Worm (Caenorhabditis elegans): ENCODE results near the gene cbp-3.
A peak's percentile ranks its signal among the peaks of the same experiment; 100 is the strongest.

The cbp-3 gene

DNA sequence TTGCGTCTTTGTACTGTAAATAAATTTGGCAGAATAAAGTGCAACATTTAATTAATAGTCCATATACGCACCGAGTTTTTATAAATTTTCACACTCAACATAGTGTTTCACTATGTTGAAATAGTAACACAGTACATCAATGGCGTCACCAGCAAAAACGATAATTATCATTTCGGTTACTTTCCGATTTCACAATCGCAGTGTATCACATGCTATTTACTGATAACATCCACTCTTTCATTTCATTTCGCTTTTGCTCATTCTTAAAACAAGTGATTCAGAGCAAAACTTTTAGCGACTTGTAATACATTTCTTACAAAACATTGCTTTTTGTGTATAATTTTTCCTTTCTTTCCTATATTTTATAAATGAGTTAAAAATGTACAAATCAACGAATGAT is at the start of gene cbp-3:
Gene cbp-3 (plus strand): TSS at position 272 of the 400 bp plus-strand sequence.
- TF ChIP-seq tbx-11 (GFP tag; IDR thresholded peaks at IDR 0.05) (no peak), hnd-1 (tag; optimal IDR thresholded peaks at IDR 0.05) (no peak), F13C5.2 (tag; optimal IDR thresholded peaks at IDR 0.05) (no peak), sea-1 (GFP tag; conservative IDR thresholded peaks at IDR 0.05) (no peak), hmbx-1 (tag; optimal IDR thresholded peaks at IDR 0.05) (no peak), ets-7 (tag; optimal IDR thresholded peaks at IDR 0.05) (no peak), ama-1 (optimal IDR thresholded peaks at IDR 0.05) (no peak), pes-1 (GFP tag; IDR thresholded peaks at IDR 0.05) (no peak), scrt-1 (GFP tag; IDR thresholded peaks at IDR 0.05) (no peak)

DNA sequence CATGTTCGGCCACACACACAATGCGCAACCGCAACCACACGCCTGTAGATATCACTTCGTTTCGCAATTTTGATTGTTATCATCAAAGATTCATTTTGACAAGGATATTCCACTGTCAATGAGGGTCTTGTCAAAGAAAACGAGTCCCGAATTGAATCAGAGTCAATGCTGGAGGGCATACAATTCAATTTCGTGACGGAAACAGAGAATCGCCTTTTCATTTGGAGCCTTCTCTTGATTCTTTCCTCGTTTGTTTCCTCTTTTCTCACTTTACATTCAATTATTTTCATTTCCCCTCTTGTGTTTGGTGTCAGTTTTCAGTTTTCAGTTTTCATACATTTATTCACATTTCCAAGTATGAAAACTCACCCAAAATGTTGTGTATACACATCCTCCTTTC is 46.4 kb upstream of the cbp-3 start:
- TF ChIP-seq flt-1 (GFP tag; IDR thresholded peaks at IDR 0.05): no peak
- no peak for TF ChIP-seq pes-1 (GFP tag; IDR thresholded peaks at IDR 0.05)

DNA sequence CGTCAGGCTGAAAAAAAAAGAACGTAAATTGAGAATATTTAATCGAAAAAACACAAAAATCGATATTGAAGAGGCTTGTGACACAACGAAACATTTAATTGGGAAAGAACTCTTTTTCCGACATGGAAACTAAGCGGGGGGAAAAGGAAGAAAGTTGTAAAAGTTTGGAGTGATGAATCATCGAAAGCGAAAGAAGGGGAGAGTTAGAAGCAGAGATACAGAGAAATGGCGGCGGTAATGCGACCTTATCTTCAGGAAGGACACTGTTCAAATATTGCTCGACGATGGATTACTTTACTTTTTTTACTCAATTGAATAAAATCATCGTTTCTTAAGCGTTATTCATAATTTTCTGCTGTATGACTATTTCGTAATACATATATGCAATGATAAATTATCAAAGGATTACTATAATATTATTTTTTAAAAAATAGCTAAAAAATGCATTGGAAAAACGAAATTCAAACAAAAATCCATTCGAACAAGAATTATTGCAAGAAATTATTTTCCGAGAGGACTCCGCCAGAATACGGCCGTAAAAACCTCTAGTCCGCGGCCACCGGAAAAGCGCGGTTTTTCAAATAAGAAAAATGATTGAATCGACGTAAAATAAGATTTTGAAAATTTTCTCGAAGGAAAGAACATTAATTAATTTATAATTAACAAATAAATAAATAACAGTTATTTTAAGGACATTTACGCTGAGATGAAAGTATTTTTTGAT is 45.9 kb upstream of the cbp-3 start, which contains the start of gene dhhc-4:
Gene dhhc-4 (minus strand): TSS at position 13 of the 724 bp plus-strand sequence.
- no peak for TF ChIP-seq hmbx-1 (tag; optimal IDR thresholded peaks at IDR 0.05)
- peak; percentile 79 for TF ChIP-seq pes-1 (GFP tag; IDR thresholded peaks at IDR 0.05)
- TF ChIP-seq ceh-36 (tag; optimal IDR thresholded peaks at IDR 0.05): no peak
- TF ChIP-seq scrt-1 (GFP tag; IDR thresholded peaks at IDR 0.05): no peak
- peak; percentile 1 for TF ChIP-seq ceh-13 (GFP tag; optimal IDR thresholded peaks at IDR 0.05)
- TF ChIP-seq tra-4 (tag; optimal IDR thresholded peaks at IDR 0.05): no peak
- peak; percentile 80 for TF ChIP-seq tbx-37 (GFP tag; conservative IDR thresholded peaks at IDR 0.05)

DNA sequence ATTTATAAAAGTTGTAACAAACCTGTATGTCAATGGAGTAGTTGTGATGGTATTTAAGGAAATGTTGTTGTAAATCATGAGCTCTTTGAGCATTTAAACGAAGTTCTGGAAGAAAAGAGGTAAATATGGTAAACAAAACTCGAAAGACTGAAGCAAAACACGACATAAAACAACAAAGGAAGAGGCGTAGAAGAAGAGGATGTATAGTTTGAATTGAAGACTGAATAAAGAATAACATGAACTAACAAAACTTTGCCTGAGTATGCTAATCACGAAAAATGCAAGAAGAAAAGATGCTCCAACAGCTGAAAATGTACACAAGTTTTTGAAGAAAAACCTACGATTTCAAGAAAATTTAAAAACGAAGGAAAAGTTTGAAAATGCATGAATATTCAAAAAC is 42.8 kb upstream of the cbp-3 start, which contains the start of gene ZK757.1:
Gene ZK757.1 (minus strand): TSS at position 101 of the 400 bp plus-strand sequence.
- no peak for TF ChIP-seq flt-1 (GFP tag; IDR thresholded peaks at IDR 0.05)
- no peak for TF ChIP-seq ceh-36 (tag; optimal IDR thresholded peaks at IDR 0.05)
- no peak for TF ChIP-seq tbx-37 (GFP tag; conservative IDR thresholded peaks at IDR 0.05)
- TF ChIP-seq pes-1 (GFP tag; IDR thresholded peaks at IDR 0.05): no peak
- TF ChIP-seq aly-1 (tag; optimal IDR thresholded peaks at IDR 0.05): no peak
- TF ChIP-seq ceh-13 (GFP tag; optimal IDR thresholded peaks at IDR 0.05): no peak
- TF ChIP-seq ets-7 (tag; optimal IDR thresholded peaks at IDR 0.05): no peak
- no peak for TF ChIP-seq B0310.2 (tag; optimal IDR thresholded peaks at IDR 0.05)
- TF ChIP-seq F13C5.2 (tag; optimal IDR thresholded peaks at IDR 0.05): no peak
- no peak for TF ChIP-seq hmbx-1 (tag; optimal IDR thresholded peaks at IDR 0.05)
- TF ChIP-seq tbx-11 (GFP tag; IDR thresholded peaks at IDR 0.05): no peak
- no peak for TF ChIP-seq ama-1 (optimal IDR thresholded peaks at IDR 0.05)

DNA sequence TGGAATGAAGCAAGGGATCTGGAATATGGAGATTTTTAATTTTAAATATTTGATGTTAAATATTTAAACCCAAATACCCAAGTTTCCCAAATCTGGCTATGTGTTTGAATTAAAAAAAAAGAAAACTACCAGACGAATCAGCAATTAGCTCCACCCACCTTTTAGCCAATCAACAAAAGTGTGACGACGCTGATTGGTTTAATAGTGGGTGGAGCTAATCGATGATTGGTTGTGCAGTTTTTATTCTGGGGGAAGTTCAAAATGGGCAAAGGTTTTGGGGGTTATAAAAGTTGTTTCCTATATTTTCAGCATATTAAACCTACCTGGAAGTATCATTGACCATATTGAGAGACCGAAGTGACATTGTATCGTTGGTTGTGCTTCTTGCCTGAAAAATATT is 39.3 kb upstream of the cbp-3 start:
- no peak for TF ChIP-seq tbx-37 (GFP tag; conservative IDR thresholded peaks at IDR 0.05)
- TF ChIP-seq sea-1 (GFP tag; conservative IDR thresholded peaks at IDR 0.05): no peak
- no peak for TF ChIP-seq hnd-1 (tag; optimal IDR thresholded peaks at IDR 0.05)
- no peak for TF ChIP-seq F13C5.2 (tag; optimal IDR thresholded peaks at IDR 0.05)

DNA sequence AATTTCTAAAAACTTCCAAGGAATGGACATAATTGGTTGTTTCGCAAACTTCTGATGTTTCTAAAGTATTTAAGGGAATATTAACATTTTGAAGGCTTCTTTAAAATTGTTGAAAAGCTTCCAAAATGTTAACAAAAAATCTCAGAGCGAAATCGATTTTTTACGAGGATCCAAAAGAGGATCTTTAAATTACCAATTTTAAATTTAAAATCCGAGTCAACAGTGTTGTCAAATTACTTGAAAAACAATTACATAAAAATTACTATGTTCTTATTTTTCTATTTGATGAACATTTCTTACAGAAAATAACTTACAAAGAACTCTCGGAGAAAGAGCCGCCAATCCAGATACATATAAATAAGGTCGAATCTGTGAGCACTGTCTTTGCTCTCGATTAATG is 36.8 kb upstream of the cbp-3 start, which contains the start of gene ZK757.10:
Gene ZK757.10 (plus strand): TSS at position 301 of the 400 bp plus-strand sequence.
- TF ChIP-seq B0310.2 (tag; optimal IDR thresholded peaks at IDR 0.05) (no peak), tbx-11 (GFP tag; IDR thresholded peaks at IDR 0.05) (no peak), scrt-1 (GFP tag; IDR thresholded peaks at IDR 0.05) (no peak), tra-4 (tag; optimal IDR thresholded peaks at IDR 0.05) (no peak), sea-1 (GFP tag; conservative IDR thresholded peaks at IDR 0.05) (no peak), hmg-4 (GFP tag; optimal IDR thresholded peaks at IDR 0.05) (no peak), ama-1 (optimal IDR thresholded peaks at IDR 0.05) (no peak), ceh-36 (tag; optimal IDR thresholded peaks at IDR 0.05) (no peak)

DNA sequence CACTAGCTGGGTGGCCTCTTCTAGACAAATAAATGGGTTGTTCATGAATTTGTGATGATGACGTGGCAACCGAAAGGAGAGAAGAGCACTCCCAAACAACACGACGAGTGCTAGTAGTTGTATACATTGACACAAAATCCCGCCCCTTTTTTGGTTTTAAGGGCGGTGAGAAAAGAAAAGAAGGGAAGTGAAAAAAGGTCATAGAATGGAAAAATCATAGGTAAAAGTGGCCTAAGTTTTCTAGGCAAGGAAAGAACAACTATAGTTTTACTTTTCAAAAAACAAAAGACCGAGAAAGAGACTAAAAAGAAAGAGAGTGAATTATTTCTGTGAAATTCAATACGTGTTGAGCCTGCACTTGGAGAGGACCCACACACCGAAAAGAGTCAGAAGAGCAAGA is 35.0 kb upstream of the cbp-3 start, which contains the start of gene ZK757.2:
Gene ZK757.2 (minus strand): TSS at position 101 of the 400 bp plus-strand sequence.
- TF ChIP-seq ceh-13 (GFP tag; optimal IDR thresholded peaks at IDR 0.05): no peak
- no peak for TF ChIP-seq tra-4 (tag; optimal IDR thresholded peaks at IDR 0.05)
- TF ChIP-seq ets-7 (tag; optimal IDR thresholded peaks at IDR 0.05): no peak
- no peak for TF ChIP-seq scrt-1 (GFP tag; IDR thresholded peaks at IDR 0.05)
- no peak for TF ChIP-seq pes-1 (GFP tag; IDR thresholded peaks at IDR 0.05)
- no peak for TF ChIP-seq aly-1 (tag; optimal IDR thresholded peaks at IDR 0.05)
- no peak for TF ChIP-seq flt-1 (GFP tag; IDR thresholded peaks at IDR 0.05)
- TF ChIP-seq B0310.2 (tag; optimal IDR thresholded peaks at IDR 0.05): no peak
- no peak for TF ChIP-seq tbx-37 (GFP tag; conservative IDR thresholded peaks at IDR 0.05)
- no peak for TF ChIP-seq ama-1 (optimal IDR thresholded peaks at IDR 0.05)
- TF ChIP-seq hmg-4 (GFP tag; optimal IDR thresholded peaks at IDR 0.05): no peak
- TF ChIP-seq tbx-11 (GFP tag; IDR thresholded peaks at IDR 0.05): no peak
- TF ChIP-seq sea-1 (GFP tag; conservative IDR thresholded peaks at IDR 0.05): no peak
- no peak for TF ChIP-seq ceh-36 (tag; optimal IDR thresholded peaks at IDR 0.05)
- no peak for TF ChIP-seq hnd-1 (tag; optimal IDR thresholded peaks at IDR 0.05)
- TF ChIP-seq hmbx-1 (tag; optimal IDR thresholded peaks at IDR 0.05): no peak

DNA sequence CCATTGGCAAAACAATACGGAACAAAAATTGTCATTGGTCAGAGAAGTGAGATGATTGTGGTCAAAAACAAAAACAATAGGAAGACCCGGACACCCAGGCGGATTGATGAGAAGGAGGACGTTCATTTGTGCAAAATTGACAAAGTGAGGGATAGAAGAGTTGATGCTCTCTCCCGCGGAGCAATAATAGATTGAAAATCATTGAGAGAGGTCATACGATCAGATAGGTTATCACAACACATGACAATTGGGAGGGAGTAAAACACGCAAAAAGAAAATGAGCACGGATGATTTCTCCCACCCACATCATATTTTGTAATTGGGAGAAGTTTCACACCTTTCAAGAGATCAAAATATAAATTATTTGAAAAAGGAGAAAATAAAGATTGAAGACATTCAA is 28.2 kb upstream of the cbp-3 start:
- TF ChIP-seq aly-1 (tag; optimal IDR thresholded peaks at IDR 0.05) (no peak), ceh-36 (tag; optimal IDR thresholded peaks at IDR 0.05) (no peak), hmbx-1 (tag; optimal IDR thresholded peaks at IDR 0.05) (no peak), F13C5.2 (tag; optimal IDR thresholded peaks at IDR 0.05) (no peak), hmg-4 (GFP tag; optimal IDR thresholded peaks at IDR 0.05) (no peak), tbx-37 (GFP tag; conservative IDR thresholded peaks at IDR 0.05) (no peak), ets-7 (tag; optimal IDR thresholded peaks at IDR 0.05) (no peak), ama-1 (optimal IDR thresholded peaks at IDR 0.05) (no peak), flt-1 (GFP tag; IDR thresholded peaks at IDR 0.05) (no peak), scrt-1 (GFP tag; IDR thresholded peaks at IDR 0.05) (no peak), tbx-11 (GFP tag; IDR thresholded peaks at IDR 0.05) (no peak), tra-4 (tag; optimal IDR thresholded peaks at IDR 0.05) (no peak), hnd-1 (tag; optimal IDR thresholded peaks at IDR 0.05) (no peak), pes-1 (GFP tag; IDR thresholded peaks at IDR 0.05) (no peak), B0310.2 (tag; optimal IDR thresholded peaks at IDR 0.05) (no peak)
